Fruit fly (Drosophila melanogaster): ENCODE results near the gene CG33169.

DNA sequence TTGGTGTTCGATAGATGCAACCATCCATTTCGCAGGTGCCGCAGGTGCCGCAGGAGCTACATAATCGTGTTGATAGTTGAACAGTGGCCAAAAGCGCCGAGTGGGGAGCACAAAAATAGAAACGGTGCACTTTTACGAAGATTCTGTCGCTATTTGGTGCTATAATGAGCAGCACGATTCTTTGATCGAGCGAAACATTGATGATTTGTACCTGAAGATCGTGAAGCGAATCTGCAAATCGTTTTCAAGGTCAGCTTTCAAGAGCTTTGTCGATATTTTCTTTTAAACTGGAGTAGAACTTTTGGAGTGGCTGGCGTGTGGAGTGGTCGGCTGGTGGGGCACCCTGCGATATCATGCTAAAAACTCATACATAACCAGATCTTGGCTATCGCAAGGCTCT lies 34.8 kb downstream of the CG33169 start, which contains the start of gene CG11131:
- TF ChIP-seq psq (optimal IDR thresholded peaks at IDR 0.05) (no peak), insv (optimal IDR thresholded peaks at IDR 0.05) (no peak), h (optimal IDR thresholded peaks at IDR 0.05) (no peak), ttk (optimal IDR thresholded peaks at IDR 0.05) (no peak), Myc (optimal IDR thresholded peaks at IDR 0.05) (no peak), Sin3A (optimal IDR thresholded peaks at IDR 0.05) (no peak)
